Worm (Caenorhabditis elegans) whole organism, L1 larva: ENCODE results near the gene cysl-2.

Experiments used
- dpl-1 ChIP-seq, 3 experiments: fragments of 150-350 bp in 2 of 3; sonication (generic microtip) in 1 of 3; optimal IDR thresholded peaks; 2 replicates each; lab custom pipeline; 2014 to 2017; ENCODE audit warnings: missing biosample characterization in 3 of 3, missing genetic modification characterization in 3 of 3, missing genetic modification reagents in 3 of 3
- efl-1 ChIP-seq, 4 experiments: fragments of 150-350 bp; optimal IDR thresholded peaks in 3 of 4; peaks in 1 of 4; 1 replicate in 1 of 4; 2 replicates in 3 of 4; lab custom pipeline; 2014; ENCODE audit warnings: missing biosample characterization in 2 of 4, missing genetic modification characterization in 2 of 4, missing genetic modification reagents in 2 of 4
- elt-3 ChIP-seq, 6 experiments: fragments of 150-350 bp in 1 of 6; sonication (generic microtip); optimal IDR thresholded peaks; 2 replicates each; lab custom pipeline; 2017 to 2018; ENCODE audit warnings: missing biosample characterization in 6 of 6, missing genetic modification characterization in 6 of 6, inconsistent platforms in 1 of 6
- fkh-8 ChIP-seq: sonication (generic microtip); optimal IDR thresholded peaks from 2 replicates; lab custom pipeline; 2016; ENCODE audit warnings: mild to moderate bottlenecking, missing genetic modification characterization, missing compliant biosample characterization
- lin-39 ChIP-seq: fragments of 150-350 bp; optimal IDR thresholded peaks from 2 replicates; lab custom pipeline; 2014; ENCODE audit warnings: missing biosample characterization, missing genetic modification reagents, missing genetic modification characterization
- lsy-2 ChIP-seq, 2 experiments: fragments of 150-350 bp; optimal IDR thresholded peaks; 2 replicates each; lab custom pipeline; 2014; ENCODE audit warnings: missing biosample characterization in 2 of 2, missing genetic modification characterization in 2 of 2
- nhr-11 ChIP-seq: fragments of 150-350 bp; optimal IDR thresholded peaks from 2 replicates; lab custom pipeline; 2014; ENCODE audit warnings: missing biosample characterization, missing genetic modification characterization
- nhr-237 ChIP-seq: fragments of 150-350 bp; optimal IDR thresholded peaks from 2 replicates; lab custom pipeline; 2014; ENCODE audit warnings: missing biosample characterization, missing genetic modification characterization
- nhr-47 ChIP-seq: sonication (generic microtip); optimal IDR thresholded peaks from 2 replicates; lab custom pipeline; 2016; ENCODE audit warnings: mild to moderate bottlenecking, missing genetic modification characterization, moderate library complexity, missing compliant biosample characterization
- snpc-4 ChIP-seq: fragments of 150-350 bp; optimal IDR thresholded peaks from 2 replicates; lab custom pipeline; 2014; ENCODE audit warnings: missing biosample characterization, missing genetic modification characterization
- unc-62 ChIP-seq: fragments of 150-350 bp; optimal IDR thresholded peaks from 2 replicates; lab custom pipeline; 2014; ENCODE audit warnings: missing biosample characterization, missing genetic modification reagents, missing genetic modification characterization
- xbp-1 ChIP-seq: sonication (generic microtip); optimal IDR thresholded peaks from 2 replicates; lab custom pipeline; 2016; ENCODE audit warnings: missing genetic modification characterization, missing compliant biosample characterization
- zag-1 ChIP-seq: fragments of 150-350 bp; optimal IDR thresholded peaks from 2 replicates; lab custom pipeline; 2014; ENCODE audit warnings: missing biosample characterization, missing genetic modification characterization

- TF ChIP-seq nhr-11 (tag; lab: Kevin White, UChicago) = no peak
- no peak for TF ChIP-seq xbp-1 (tag; lab: Kevin White, UChicago)
- no peak for TF ChIP-seq snpc-4 (tag; lab: Kevin White, UChicago)
- TF ChIP-seq fkh-8 (tag; lab: Kevin White, UChicago) = no peak
- TF ChIP-seq nhr-47 (tag; lab: Kevin White, UChicago) = no peak
- TF ChIP-seq dpl-1 (GFP tag; optimal IDR thresholded peaks at IDR 0.05; lab: Kevin White, UChicago) = no peak
- TF ChIP-seq lsy-2 (tag; optimal IDR thresholded peaks at IDR 0.05; lab: Kevin White, UChicago) = no peak
- no peak for TF ChIP-seq efl-1 (optimal IDR thresholded peaks at IDR 0.05; lab: Kevin White, UChicago)
- no peak for TF ChIP-seq efl-1 (GFP tag; optimal IDR thresholded peaks at IDR 0.05 in 1 of 2; lab: Kevin White, UChicago)
- TF ChIP-seq elt-3 (tag; optimal IDR thresholded peaks at IDR 0.05; lab: Kevin White, UChicago) = no peak
- no peak for TF ChIP-seq lin-39 (tag; lab: Kevin White, UChicago)
- TF ChIP-seq nhr-237 (tag; lab: Kevin White, UChicago) = no peak
- TF ChIP-seq unc-62 (GFP tag; lab: Kevin White, UChicago) = no peak
- no peak for TF ChIP-seq zag-1 (tag; lab: Kevin White, UChicago)
Measured at ce11 chrII:14500122-14500521, 5.9 kb upstream of the cysl-2 start, which contains the start of gene K10H10.4.
